Worm (Caenorhabditis elegans) whole organism, L3 larva: ENCODE data around the gene moa-1.
A peak's percentile ranks its signal among the peaks of the same experiment; 100 is the strongest.

Source experiments
- aly-2 ChIP-seq: fragments of 150-350 bp; optimal IDR thresholded peaks from 2 replicates; lab custom pipeline; 2014; ENCODE audit warnings: missing biosample characterization, missing genetic modification characterization
- ama-1 ChIP-seq: fragments of 150-350 bp; optimal IDR thresholded peaks from 2 replicates; lab custom pipeline; 2018
- ceh-16 ChIP-seq: sonication (generic microtip); optimal IDR thresholded peaks from 2 replicates; lab custom pipeline; 2017; ENCODE audit warnings: missing biosample characterization, missing genetic modification characterization
- ceh-28 ChIP-seq: fragments of 150-350 bp; optimal IDR thresholded peaks from 2 replicates; lab custom pipeline; 2014; ENCODE audit warnings: missing biosample characterization, missing genetic modification reagents, missing genetic modification characterization
- ceh-9 ChIP-seq: sonication (generic microtip); optimal IDR thresholded peaks from 2 replicates; lab custom pipeline; 2018; ENCODE audit warnings: missing biosample characterization, missing genetic modification characterization
- daf-12 ChIP-seq: fragments of 150-350 bp; optimal IDR thresholded peaks from 2 replicates; lab custom pipeline; 2014; ENCODE audit warnings: missing biosample characterization, missing genetic modification reagents, missing genetic modification characterization
- egl-27 ChIP-seq: sonication (generic microtip); optimal IDR thresholded peaks from 4 replicates; lab custom pipeline; 2017; ENCODE audit warnings: missing biosample characterization, missing genetic modification reagents, missing genetic modification characterization
- elt-1 ChIP-seq: fragments of 150-350 bp; optimal IDR thresholded peaks from 2 replicates; lab custom pipeline; 2014; ENCODE audit warnings: missing biosample characterization, missing genetic modification characterization
- elt-2 ChIP-seq: sonication (generic microtip); optimal IDR thresholded peaks from 2 replicates; lab custom pipeline; 2016; ENCODE audit warnings: missing genetic modification reagents, mild to moderate bottlenecking, missing genetic modification characterization, missing compliant biosample characterization
- elt-3 ChIP-seq, 3 experiments: fragments of 150-350 bp in 1 of 3; sonication (generic microtip) in 2 of 3; optimal IDR thresholded peaks; 2 replicates in 2 of 3; 4 replicates in 1 of 3; lab custom pipeline; 2014 to 2017; ENCODE audit warnings: missing biosample characterization in 3 of 3, missing genetic modification characterization in 3 of 3
- fkh-10 ChIP-seq: sonication (generic microtip); optimal IDR thresholded peaks from 2 replicates; lab custom pipeline; 2017; ENCODE audit warnings: missing biosample characterization, missing genetic modification reagents, missing genetic modification characterization
- fkh-2 ChIP-seq: fragments of 150-350 bp; optimal IDR thresholded peaks from 2 replicates; lab custom pipeline; 2014; ENCODE audit warnings: missing biosample characterization, missing genetic modification reagents, missing genetic modification characterization
- fos-1 ChIP-seq: fragments of 150-350 bp; optimal IDR thresholded peaks from 2 replicates; lab custom pipeline; 2014; ENCODE audit warnings: missing biosample characterization, missing genetic modification characterization
- hmg-11 ChIP-seq: sonication (generic microtip); optimal IDR thresholded peaks from 2 replicates; lab custom pipeline; 2016; ENCODE audit warnings: missing genetic modification characterization, missing compliant biosample characterization
- lin-39 ChIP-seq: fragments of 150-350 bp; optimal IDR thresholded peaks from 2 replicates; lab custom pipeline; 2018; ENCODE audit warnings: missing biosample characterization, missing genetic modification reagents, missing genetic modification characterization
- mdl-1 ChIP-seq: fragments of 150-350 bp; optimal IDR thresholded peaks from 2 replicates; lab custom pipeline; 2014; ENCODE audit warnings: missing biosample characterization, missing genetic modification characterization
- mml-1 ChIP-seq: fragments of 150-350 bp; sonication (generic microtip); optimal IDR thresholded peaks from 3 replicates; lab custom pipeline; 2014; ENCODE audit warnings: missing biosample characterization, missing genetic modification characterization
- nhr-11 ChIP-seq: fragments of 150-350 bp; optimal IDR thresholded peaks from 2 replicates; lab custom pipeline; 2014; ENCODE audit warnings: missing biosample characterization, missing genetic modification characterization
- nhr-23 ChIP-seq: fragments of 150-350 bp; optimal IDR thresholded peaks from 2 replicates; lab custom pipeline; 2014; ENCODE audit warnings: missing biosample characterization, missing genetic modification reagents, missing genetic modification characterization
- nhr-237 ChIP-seq: fragments of 150-350 bp; optimal IDR thresholded peaks from 2 replicates; lab custom pipeline; 2014; ENCODE audit warnings: missing biosample characterization, missing genetic modification characterization
- nhr-28 ChIP-seq: fragments of 150-350 bp; optimal IDR thresholded peaks from 2 replicates; lab custom pipeline; 2014; ENCODE audit warnings: missing biosample characterization, missing genetic modification characterization
- nhr-43 ChIP-seq: sonication (generic microtip); optimal IDR thresholded peaks from 2 replicates; lab custom pipeline; 2016; ENCODE audit warnings: mild to moderate bottlenecking, missing genetic modification characterization, missing compliant biosample characterization; ENCODE audit not compliant: poor library complexity, severe bottlenecking
- nhr-76 ChIP-seq: fragments of 150-350 bp; sonication (generic microtip); optimal IDR thresholded peaks from 5 replicates; lab custom pipeline; 2014; ENCODE audit warnings: missing biosample characterization, missing genetic modification characterization
- nhr-77 ChIP-seq: fragments of 150-350 bp; optimal IDR thresholded peaks from 2 replicates; lab custom pipeline; 2014; ENCODE audit warnings: missing biosample characterization, missing genetic modification characterization
- pqm-1 ChIP-seq: fragments of 150-350 bp; optimal IDR thresholded peaks from 2 replicates; lab custom pipeline; 2017; ENCODE audit warnings: missing biosample characterization, missing genetic modification characterization, inconsistent platforms
- skn-1 ChIP-seq: fragments of 150-350 bp; optimal IDR thresholded peaks from 2 replicates; lab custom pipeline; 2014; ENCODE audit warnings: missing biosample characterization, missing genetic modification characterization
- tbx-2 ChIP-seq: sonication (generic microtip); optimal IDR thresholded peaks from 2 replicates; lab custom pipeline; 2016; ENCODE audit warnings: mild to moderate bottlenecking, missing genetic modification characterization, missing compliant biosample characterization
- unc-39 ChIP-seq: sonication (generic microtip); optimal IDR thresholded peaks from 4 replicates; lab custom pipeline; 2017; ENCODE audit warnings: missing biosample characterization, missing genetic modification characterization
- zag-1 ChIP-seq: fragments of 150-350 bp; optimal IDR thresholded peaks from 2 replicates; lab custom pipeline; 2014; ENCODE audit warnings: missing biosample characterization, missing genetic modification characterization
- ztf-11 ChIP-seq: fragments of 150-350 bp; optimal IDR thresholded peaks from 2 replicates; lab custom pipeline; 2014; ENCODE audit warnings: missing biosample characterization, missing genetic modification characterization
- ztf-4 ChIP-seq: fragments of 150-350 bp; optimal IDR thresholded peaks from 2 replicates; lab custom pipeline; 2014; ENCODE audit warnings: missing biosample characterization, missing genetic modification characterization

The moa-1 gene

DNA sequence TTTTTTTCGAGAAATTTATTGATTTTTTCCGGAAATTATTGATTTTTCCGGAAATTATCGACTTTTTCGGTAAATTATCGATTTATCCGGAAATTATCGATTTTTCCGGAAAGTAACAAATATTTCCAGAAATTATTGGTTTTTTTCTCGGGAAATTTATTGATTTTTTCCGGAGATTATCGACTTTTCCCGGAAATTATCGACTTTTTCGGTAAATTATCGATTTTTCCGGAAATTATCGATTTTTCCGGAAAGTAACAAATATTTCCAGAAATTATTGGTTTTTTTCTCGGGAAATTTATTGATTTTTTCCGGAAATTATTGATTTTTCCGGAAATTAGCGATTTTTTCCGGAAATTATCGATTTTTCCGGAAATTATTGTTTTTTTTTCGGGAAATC, 4.1 kb downstream of the moa-1 start:
- TF ChIP-seq ceh-28 (tag; lab: Kevin White, UChicago): peak; percentile 76

DNA sequence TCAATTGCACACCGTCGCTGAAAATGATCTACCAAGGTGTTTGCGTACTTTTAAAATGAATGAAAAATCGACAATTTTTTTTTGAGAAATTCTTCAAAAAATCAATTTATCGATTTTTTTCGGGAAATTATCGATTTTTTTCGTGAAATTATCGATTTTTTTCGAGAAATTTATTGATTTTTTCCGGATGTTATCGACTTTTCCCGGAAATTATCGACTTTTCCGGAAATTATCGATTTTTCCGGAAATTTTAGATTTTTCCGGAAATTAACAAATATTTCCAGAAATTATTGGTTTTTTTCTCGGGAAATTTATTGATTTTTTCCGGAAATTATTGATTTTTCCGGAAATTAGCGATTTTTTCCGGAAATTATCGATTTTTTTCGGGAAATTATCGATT, 4.5 kb downstream of the moa-1 start:
- TF ChIP-seq ceh-28 (tag; lab: Kevin White, UChicago): peak; percentile 91

DNA sequence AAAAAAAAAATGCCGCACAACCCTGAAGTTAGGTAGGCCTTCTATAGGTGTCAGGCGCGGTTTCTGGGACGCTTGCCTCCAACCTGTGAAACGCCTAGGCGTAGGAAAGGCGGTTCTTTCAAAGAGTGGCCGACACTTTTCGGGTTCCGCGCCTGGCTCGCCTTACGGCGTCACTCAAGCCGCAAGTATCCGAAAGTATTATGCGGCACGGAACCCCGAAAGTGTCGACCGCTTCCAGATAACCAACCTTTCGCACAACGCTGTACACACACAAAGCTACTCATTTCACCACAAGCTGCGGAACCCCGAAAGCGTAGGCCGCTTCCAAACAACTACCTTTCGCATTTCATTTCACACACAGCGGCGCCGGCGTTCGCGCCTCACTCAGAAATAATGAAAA, 6.6 kb downstream of the moa-1 start:
- TF ChIP-seq ama-1 (no peak), nhr-11 (tag; lab: Kevin White, UChicago) (no peak), ceh-16 (tag; lab: Kevin White, UChicago) (no peak), fos-1 (tag; lab: Kevin White, UChicago) (no peak), nhr-237 (tag; lab: Kevin White, UChicago) (no peak), hmg-11 (tag; lab: Kevin White, UChicago) (no peak), nhr-28 (tag; lab: Kevin White, UChicago) (no peak), tbx-2 (tag; lab: Kevin White, UChicago) (no peak), nhr-43 (tag; lab: Kevin White, UChicago) (no peak), daf-12 (tag; lab: Kevin White, UChicago) (no peak), lin-39 (tag; lab: Kevin White, UChicago) (no peak), elt-2 (tag; lab: Kevin White, UChicago) (no peak)

DNA sequence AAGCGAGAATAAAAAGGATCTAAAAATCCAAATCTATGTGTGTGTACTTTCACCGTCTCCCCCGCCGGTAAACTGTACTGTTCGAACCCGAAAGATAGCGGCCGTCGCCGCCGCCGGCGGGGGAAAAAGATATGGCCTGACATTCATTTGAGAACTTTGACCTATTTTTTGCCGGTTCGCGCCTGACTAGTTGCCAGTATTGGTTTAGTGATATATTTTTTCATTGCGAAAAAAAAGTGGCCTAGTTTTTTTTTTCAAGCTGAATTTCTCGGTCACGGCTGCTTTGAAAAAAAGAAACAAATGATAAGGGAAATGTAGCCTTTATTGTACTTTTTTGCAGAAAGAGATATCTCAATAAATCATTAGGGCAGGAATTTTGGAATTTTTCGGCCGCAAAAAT, 7.2 kb downstream of the moa-1 start:
- TF ChIP-seq elt-2 (tag; lab: Kevin White, UChicago) (peak; percentile 41), skn-1 (tag; lab: Kevin White, UChicago) (no peak), zag-1 (tag; lab: Kevin White, UChicago) (no peak), ztf-4 (no peak), nhr-28 (tag; lab: Kevin White, UChicago) (no peak), nhr-23 (peak; percentile 46), aly-2 (tag; lab: Kevin White, UChicago) (no peak), fkh-10 (GFP tag; lab: Kevin White, UChicago) (no peak)

DNA sequence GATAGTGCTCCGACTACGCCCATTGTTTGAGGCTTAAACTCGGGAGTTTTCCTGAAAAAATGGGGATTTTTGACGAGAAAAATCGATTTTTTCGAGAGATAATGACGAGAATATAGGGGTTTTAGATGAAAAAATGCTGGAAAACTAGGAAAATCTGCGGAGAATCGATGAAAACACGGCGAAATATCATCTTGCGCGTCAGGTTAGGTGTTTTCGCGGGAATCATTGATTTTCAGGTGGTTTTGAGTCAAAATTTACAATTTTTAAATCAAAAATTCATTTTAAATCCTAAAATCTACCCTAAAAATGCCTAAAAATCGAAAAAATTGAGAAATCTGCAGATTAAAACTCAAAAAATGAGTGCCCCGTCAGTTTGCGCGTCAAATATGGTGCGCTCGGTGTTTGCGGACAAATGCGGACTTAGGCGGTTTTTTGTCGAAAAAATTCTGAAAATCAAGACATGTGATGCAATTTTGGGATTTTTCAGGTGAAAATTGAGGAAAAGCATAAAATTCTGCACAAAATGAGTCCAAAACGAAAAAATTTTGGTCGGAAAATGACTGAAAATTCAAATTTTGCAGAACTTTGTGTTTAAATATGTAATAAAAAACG, 7.7 kb downstream of the moa-1 start, which contains the start of gene mboa-6:
mboa-6 (minus strand) TSS at position 51 of the 612 bp plus-strand sequence.
- TF ChIP-seq hmg-11 (tag; lab: Kevin White, UChicago): peak; percentile 18
- no peak for TF ChIP-seq tbx-2 (tag; lab: Kevin White, UChicago)
- no peak for TF ChIP-seq ztf-4
- no peak for TF ChIP-seq nhr-77 (tag; lab: Kevin White, UChicago)

DNA sequence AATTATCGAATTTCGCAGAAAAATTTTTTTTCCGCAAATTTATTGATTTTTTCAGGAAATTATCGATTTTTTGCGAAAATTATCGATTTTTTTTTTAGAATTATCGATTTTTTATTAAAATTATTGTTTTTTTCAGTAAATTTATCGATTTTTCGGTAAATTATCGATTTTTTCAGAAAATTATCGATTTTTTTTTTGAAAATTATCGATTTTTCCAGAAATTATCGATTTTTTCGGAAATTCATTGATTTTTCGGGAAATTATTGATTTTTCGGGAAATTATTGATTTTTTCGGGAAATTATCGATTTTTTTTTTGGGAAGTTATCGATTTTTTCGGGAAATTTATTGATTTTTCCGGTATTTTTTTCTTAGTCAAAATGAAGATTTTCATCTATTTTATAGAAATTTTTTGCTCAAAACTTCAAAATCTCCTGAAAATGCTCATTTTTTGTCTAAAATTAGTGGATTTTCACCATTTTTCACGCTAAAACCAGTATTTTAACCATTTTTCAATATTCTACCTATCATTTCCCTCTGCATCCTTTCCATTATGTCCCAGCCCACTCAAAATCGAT, 14.1 kb downstream of the moa-1 start:
- TF ChIP-seq ceh-28 (tag; lab: Kevin White, UChicago): peak; percentile 99
- no peak for TF ChIP-seq lin-39 (tag; lab: Kevin White, UChicago)

DNA sequence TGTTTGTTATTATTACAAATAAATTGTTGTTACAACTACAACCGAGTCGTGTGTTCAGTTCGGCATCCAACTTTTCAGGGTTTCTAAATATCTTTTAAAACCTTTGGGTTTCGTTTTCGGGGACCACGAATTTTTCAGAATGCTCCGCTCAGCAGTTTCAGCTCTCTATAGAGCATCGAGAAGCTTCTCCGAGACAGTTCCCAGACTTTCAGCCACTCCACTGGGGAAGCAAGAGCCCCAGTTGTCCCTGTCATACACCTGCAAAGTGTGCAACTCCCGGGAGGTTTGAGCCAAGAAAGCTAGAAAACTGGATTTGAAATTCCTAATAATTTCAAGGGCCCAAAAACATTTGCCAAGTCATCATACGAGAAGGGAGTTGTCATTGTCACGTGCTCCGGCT, 18.3 kb downstream of the moa-1 start, which contains the start of gene F53A3.7:
F53A3.7 (plus strand) TSS at position 139 of the 400 bp plus-strand sequence.
- TF ChIP-seq fkh-2: no peak
- no peak for TF ChIP-seq ztf-11
- no peak for TF ChIP-seq ceh-9 (tag; lab: Kevin White, UChicago)
- TF ChIP-seq nhr-28 (tag; lab: Kevin White, UChicago): no peak
- no peak for TF ChIP-seq elt-1
- no peak for TF ChIP-seq elt-3 (tag; optimal IDR thresholded peaks at IDR 0.05; lab: Kevin White, UChicago)
- TF ChIP-seq ama-1: peak; percentile 23
- no peak for TF ChIP-seq mml-1 (tag; lab: Kevin White, UChicago)
- no peak for TF ChIP-seq nhr-237 (tag; lab: Kevin White, UChicago)
- no peak for TF ChIP-seq ceh-28 (tag; lab: Kevin White, UChicago)
- TF ChIP-seq mdl-1 (tag; lab: Kevin White, UChicago): no peak
- TF ChIP-seq nhr-76: no peak
- TF ChIP-seq pqm-1 (tag; lab: Kevin White, UChicago): no peak
- no peak for TF ChIP-seq unc-39 (tag; lab: Kevin White, UChicago)
- no peak for TF ChIP-seq egl-27 (tag; lab: Kevin White, UChicago)
- TF ChIP-seq fkh-10 (GFP tag; lab: Kevin White, UChicago): no peak
- TF ChIP-seq elt-2 (tag; lab: Kevin White, UChicago): peak; percentile 7
